Fruit fly (Drosophila melanogaster) whole organism, embryonic: ENCODE results near the gene rumi.

Source experiments
- ATbp ChIP-seq: fragments of 200-800 bp; sonication (Bioruptor generic); optimal IDR thresholded peaks from 2 replicates; lab custom pipeline; 2017; ENCODE audit warnings: missing biosample characterization, mild to moderate bottlenecking, missing genetic modification characterization, missing genetic modification reagents
- Antp ChIP-seq: fragments of 200-800 bp; sonication (Bioruptor generic); optimal IDR thresholded peaks from 3 replicates; lab custom pipeline; 2016; ENCODE audit warnings: missing biosample characterization, missing genetic modification characterization
- B-H1 ChIP-seq: fragments of 200-800 bp; sonication (Bioruptor generic); IDR thresholded peaks from 3 replicates; pipeline ENCODE4 v1.3.6; 2022; ENCODE audit warnings: missing biosample characterization, missing genetic modification characterization
- C15 ChIP-seq: fragments of 200-800 bp; sonication (Bioruptor generic); IDR thresholded peaks from 3 replicates; pipeline ENCODE4 v1.3.6; 2022; ENCODE audit warnings: missing biosample characterization, missing genetic modification characterization
- CG10366 ChIP-seq: fragments of 200-800 bp; sonication (Bioruptor generic); IDR thresholded peaks from 2 replicates; pipeline ENCODE4 v1.3.6; 2022; ENCODE audit warnings: missing biosample characterization, missing genetic modification characterization
- CG10462 ChIP-seq: fragments of 200-800 bp; sonication (Bioruptor generic); optimal IDR thresholded peaks from 2 replicates; lab custom pipeline; 2016; ENCODE audit warnings: missing biosample characterization, missing genetic modification characterization
- CG12071 ChIP-seq: fragments of 200-800 bp; sonication (Bioruptor generic); optimal IDR thresholded peaks from 3 replicates; lab custom pipeline; 2018; ENCODE audit warnings: missing biosample characterization, mild to moderate bottlenecking, missing genetic modification characterization
- CG13894 ChIP-seq: fragments of 200-800 bp; sonication (Bioruptor generic); optimal IDR thresholded peaks from 3 replicates; lab custom pipeline; 2018; ENCODE audit warnings: missing biosample characterization, mild to moderate bottlenecking, missing genetic modification characterization, moderate library complexity
- CG16813 ChIP-seq: fragments of 200-800 bp; sonication (Bioruptor generic); IDR thresholded peaks from 3 replicates; pipeline ENCODE4 v1.3.6; 2022; ENCODE audit warnings: missing biosample characterization, missing genetic modification characterization; ENCODE audit not compliant: partially characterized antibody
- CG17568 ChIP-seq: fragments of 200-800 bp; sonication (Bioruptor generic); optimal IDR thresholded peaks from 2 replicates; lab custom pipeline; 2018; ENCODE audit warnings: missing biosample characterization, mild to moderate bottlenecking, missing genetic modification characterization, moderate library complexity
- CG1832 ChIP-seq: fragments of 200-800 bp; sonication (Bioruptor generic); optimal IDR thresholded peaks from 2 replicates; lab custom pipeline; 2017; ENCODE audit warnings: missing biosample characterization, mild to moderate bottlenecking, missing genetic modification characterization, inconsistent platforms
- CG6175 ChIP-seq: fragments of 200-800 bp; sonication (Bioruptor generic); IDR thresholded peaks from 3 replicates; pipeline ENCODE4 v1.3.6; 2022; ENCODE audit warnings: missing biosample characterization, missing genetic modification characterization
- CG6654 ChIP-seq: fragments of 200-800 bp; sonication (Bioruptor generic); optimal IDR thresholded peaks from 2 replicates; lab custom pipeline; 2017; ENCODE audit warnings: missing biosample characterization, mild to moderate bottlenecking, missing genetic modification characterization
- CG8765 ChIP-seq: fragments of 200-800 bp; sonication (Bioruptor generic); IDR thresholded peaks from 2 replicates; pipeline ENCODE4 v1.3.6; 2022; ENCODE audit warnings: missing biosample characterization, missing genetic modification characterization
- CG8944 ChIP-seq: fragments of 200-800 bp; sonication (Bioruptor generic); optimal IDR thresholded peaks from 3 replicates; lab custom pipeline; 2016; ENCODE audit warnings: missing biosample characterization, missing genetic modification characterization
- CG9797 ChIP-seq: fragments of 200-800 bp; sonication (Bioruptor generic); optimal IDR thresholded peaks from 3 replicates; lab custom pipeline; 2018; ENCODE audit warnings: missing biosample characterization, mild to moderate bottlenecking, missing genetic modification characterization
- CG9932 ChIP-seq: fragments of 200-800 bp; sonication (Bioruptor generic); IDR thresholded peaks from 2 replicates; pipeline ENCODE4 v1.3.6; 2022; ENCODE audit warnings: missing biosample characterization, missing genetic modification characterization
- Dip3 ChIP-seq: fragments of 200-800 bp; sonication (Bioruptor generic); optimal IDR thresholded peaks from 3 replicates; lab custom pipeline; 2016; ENCODE audit warnings: missing biosample characterization, missing genetic modification characterization
- Dp ChIP-seq: fragments of 200-800 bp; sonication (Bioruptor generic); optimal IDR thresholded peaks from 2 replicates; lab custom pipeline; 2018; ENCODE audit warnings: missing biosample characterization, mild to moderate bottlenecking, missing genetic modification characterization, moderate library complexity
- Ets97D ChIP-seq: fragments of 200-800 bp; sonication (Bioruptor generic); optimal IDR thresholded peaks from 3 replicates; lab custom pipeline; 2016; ENCODE audit warnings: missing biosample characterization, missing genetic modification characterization
- HLHmδ ChIP-seq: fragments of 200-800 bp; sonication (Bioruptor generic); optimal IDR thresholded peaks from 2 replicates; lab custom pipeline; 2018; ENCODE audit warnings: missing biosample characterization, mild to moderate bottlenecking, missing genetic modification characterization, moderate library complexity
- Hr78 ChIP-seq, 2 experiments: fragments of 200-800 bp in 1 of 2; fragments of >200 bp in 1 of 2; sonication (Bioruptor generic) in 1 of 2; optimal IDR thresholded peaks; 2 replicates each; lab custom pipeline; 2017 to 2019; ENCODE audit warnings: missing biosample characterization in 2 of 2, missing genetic modification characterization in 2 of 2, mild to moderate bottlenecking in 1 of 2, moderate library complexity in 1 of 2
- NC2α ChIP-seq: fragments of 200-800 bp; sonication (Bioruptor generic); optimal IDR thresholded peaks from 2 replicates; lab custom pipeline; 2016; ENCODE audit warnings: missing biosample characterization, missing genetic modification characterization
- NC2β ChIP-seq: fragments of 200-800 bp; sonication (Bioruptor generic); optimal IDR thresholded peaks from 2 replicates; lab custom pipeline; 2016; ENCODE audit warnings: missing biosample characterization, missing genetic modification characterization
- NFAT ChIP-seq: fragments of 200-800 bp; sonication (Bioruptor generic); IDR thresholded peaks from 2 replicates; pipeline ENCODE4 v1.3.6; 2022; ENCODE audit warnings: missing biosample characterization, missing genetic modification characterization
- NK7.1 ChIP-seq: fragments of 200-800 bp; sonication (Bioruptor generic); optimal IDR thresholded peaks from 3 replicates; lab custom pipeline; 2016; ENCODE audit warnings: missing biosample characterization, missing genetic modification characterization
- Optix ChIP-seq: fragments of 200-800 bp; sonication (Bioruptor generic); IDR thresholded peaks from 3 replicates; pipeline ENCODE4 v1.3.6; 2022; ENCODE audit warnings: missing biosample characterization, missing genetic modification characterization
- abd-A ChIP-seq: fragments of 200-800 bp; sonication (Bioruptor generic); optimal IDR thresholded peaks from 3 replicates; lab custom pipeline; 2019; ENCODE audit warnings: missing biosample characterization, mild to moderate bottlenecking, missing genetic modification characterization, moderate library complexity
- al ChIP-seq: fragments of 200-800 bp; sonication (Bioruptor generic); IDR thresholded peaks from 2 replicates; pipeline ENCODE4 v1.3.6; 2022; ENCODE audit warnings: missing biosample characterization, missing genetic modification characterization
- btn ChIP-seq: fragments of 200-800 bp; sonication (Bioruptor generic); optimal IDR thresholded peaks from 2 replicates; lab custom pipeline; 2016; ENCODE audit warnings: missing biosample characterization, missing genetic modification characterization
- ci ChIP-seq: fragments of 200-800 bp; sonication (Bioruptor generic); IDR thresholded peaks from 3 replicates; pipeline ENCODE4 v1.3.6; 2022; ENCODE audit warnings: missing biosample characterization, missing genetic modification characterization
- crc ChIP-seq: fragments of 200-800 bp; sonication (Bioruptor generic); optimal IDR thresholded peaks from 2 replicates; lab custom pipeline; 2016; ENCODE audit warnings: missing biosample characterization, missing genetic modification characterization
- cwo ChIP-seq: fragments of 200-800 bp; sonication (Bioruptor generic); optimal IDR thresholded peaks from 3 replicates; lab custom pipeline; 2017; ENCODE audit warnings: missing biosample characterization, missing genetic modification characterization, mild to moderate bottlenecking, moderate library complexity, missing genetic modification reagents
- ftz-f1 ChIP-seq: fragments of 200-800 bp; sonication (Bioruptor generic); optimal IDR thresholded peaks from 2 replicates; lab custom pipeline; 2016; ENCODE audit warnings: missing biosample characterization, missing genetic modification characterization
- jumu ChIP-seq: fragments of 200-800 bp; sonication (Bioruptor generic); optimal IDR thresholded peaks from 3 replicates; lab custom pipeline; 2016; ENCODE audit warnings: missing biosample characterization, missing genetic modification characterization
- kay ChIP-seq: fragments of 200-800 bp; sonication (Bioruptor generic); optimal IDR thresholded peaks from 2 replicates; lab custom pipeline; 2016; ENCODE audit warnings: missing biosample characterization, missing genetic modification characterization
- ken ChIP-seq: fragments of 200-800 bp; sonication (Bioruptor generic); IDR thresholded peaks from 3 replicates; pipeline ENCODE4 v1.3.6; 2022; ENCODE audit warnings: missing biosample characterization, missing genetic modification characterization
- lab ChIP-seq: fragments of 200-800 bp; sonication (Bioruptor generic); optimal IDR thresholded peaks from 3 replicates; lab custom pipeline; 2017; ENCODE audit warnings: missing biosample characterization, missing genetic modification characterization, mild to moderate bottlenecking, moderate library complexity, missing genetic modification reagents
- lmd ChIP-seq: fragments of 200-800 bp; sonication (Bioruptor generic); IDR thresholded peaks from 2 replicates; pipeline ENCODE4 v1.3.6; 2022; ENCODE audit warnings: missing biosample characterization, missing genetic modification characterization
- mam ChIP-seq: fragments of 200-800 bp; sonication (Bioruptor generic); optimal IDR thresholded peaks from 3 replicates; lab custom pipeline; 2016; ENCODE audit warnings: missing biosample characterization, missing genetic modification characterization
- nau ChIP-seq: fragments of 200-800 bp; sonication (Bioruptor generic); optimal IDR thresholded peaks from 3 replicates; lab custom pipeline; 2017; ENCODE audit warnings: missing biosample characterization, mild to moderate bottlenecking, missing genetic modification characterization, missing genetic modification reagents
- nmo ChIP-seq: fragments of 200-800 bp; sonication (Bioruptor generic); optimal IDR thresholded peaks from 2 replicates; lab custom pipeline; 2018; ENCODE audit warnings: missing biosample characterization, mild to moderate bottlenecking, missing genetic modification characterization, moderate library complexity
- peb ChIP-seq: fragments of 200-800 bp; sonication (Bioruptor generic); IDR thresholded peaks from 2 replicates; pipeline ENCODE4 v1.3.6; 2022; ENCODE audit warnings: missing biosample characterization, missing genetic modification characterization
- rib ChIP-seq: fragments of 200-800 bp; sonication (Bioruptor generic); IDR thresholded peaks from 2 replicates; pipeline ENCODE4 v1.3.6; 2022; ENCODE audit warnings: missing biosample characterization, missing genetic modification characterization
- sens-2 ChIP-seq: fragments of 200-800 bp; sonication (Bioruptor generic); IDR thresholded peaks from 2 replicates; pipeline ENCODE4 v1.3.6; 2022; ENCODE audit warnings: missing biosample characterization, missing genetic modification characterization
- sisA ChIP-seq: fragments of 200-800 bp; sonication (Bioruptor generic); IDR thresholded peaks from 2 replicates; pipeline ENCODE4 v1.3.6; 2022; ENCODE audit warnings: missing biosample characterization, missing genetic modification characterization
- so ChIP-seq: fragments of 200-800 bp; sonication (Bioruptor generic); IDR thresholded peaks from 3 replicates; pipeline ENCODE4 v1.3.6; 2022; ENCODE audit warnings: missing biosample characterization, missing genetic modification characterization
- sqz ChIP-seq: fragments of 200-800 bp; sonication (Bioruptor generic); optimal IDR thresholded peaks from 3 replicates; lab custom pipeline; 2018; ENCODE audit warnings: missing biosample characterization, mild to moderate bottlenecking, missing genetic modification characterization
- stc ChIP-seq: fragments of 200-800 bp; sonication (Bioruptor generic); IDR thresholded peaks from 2 replicates; pipeline ENCODE4 v1.3.6; 2022; ENCODE audit warnings: missing biosample characterization, missing genetic modification characterization
- sug ChIP-seq: fragments of 200-800 bp; optimal IDR thresholded peaks from 2 replicates; lab custom pipeline; 2019; ENCODE audit warnings: missing biosample characterization, mild to moderate bottlenecking, missing genetic modification characterization, moderate library complexity

Gene rumi

dm6 chr3R:22753895-22754774 lies 3.7 kb upstream of the rumi start (continued):
- TF ChIP-seq jumu (GFP tag; lab: Kevin White, UChicago) (peak; percentile 45), ken (GFP tag; lab: Robert Waterston, UW) (peak; percentile 70; the same call in 2 of the 3 replicates), ATbp (GFP tag; lab: Kevin White, UChicago) (peak; percentile 52), B-H1 (GFP tag; lab: Robert Waterston, UW) (no peak; the same call in 2 of the 3 replicates), NFAT (GFP tag; lab: Robert Waterston, UW) (peak; percentile 79), CG10366 (GFP tag; lab: Robert Waterston, UW) (peak; percentile 45; the same call in 1 of the 2 replicates), Dip3 (GFP tag; lab: Kevin White, UChicago) (peak; percentile 3), lmd (GFP tag; lab: Robert Waterston, UW) (peak; percentile 54), Optix (GFP tag; lab: Robert Waterston, UW) (peak; percentile 34; the same call in 1 of the 3 replicates), mam (peak; percentile 58), Dp (no peak), lab (GFP tag; lab: Kevin White, UChicago) (peak; percentile 44), NC2β (GFP tag; lab: Kevin White, UChicago) (no peak), crc (GFP tag; lab: Kevin White, UChicago) (peak; percentile 48), btn (GFP tag; lab: Kevin White, UChicago) (no peak), Ets97D (GFP tag; lab: Kevin White, UChicago) (no peak), ci (GFP tag; lab: Robert Waterston, UW) (peak; percentile 83), sens-2 (no peak; the same call in 1 of the 2 replicates), CG8765 (no peak), CG16813 (GFP tag; lab: Robert Waterston, UW) (no peak), CG1832 (GFP tag; lab: Kevin White, UChicago) (no peak), CG8944 (GFP tag; lab: Kevin White, UChicago) (peak; percentile 58), peb (GFP tag; lab: Robert Waterston, UW) (no peak), kay (no peak), sisA (GFP tag; lab: Robert Waterston, UW) (peak; percentile 52; the same call in 1 of the 2 replicates), CG9932 (GFP tag; lab: Robert Waterston, UW) (peak; percentile 54), rib (GFP tag; lab: Robert Waterston, UW) (peak; percentile 47; the same call in 1 of the 2 replicates), CG13894 (tag; lab: Kevin White, UChicago) (peak; percentile 9), Antp (GFP tag; lab: Kevin White, UChicago) (peak; percentile 11), CG9797 (GFP tag; lab: Kevin White, UChicago) (no peak), CG10462 (no peak), nmo (GFP tag; lab: Kevin White, UChicago) (peak; percentile 78), CG6654 (GFP tag; lab: Kevin White, UChicago) (peak; percentile 33), CG17568 (GFP tag; lab: Kevin White, UChicago) (peak; percentile 19)

DNA sequence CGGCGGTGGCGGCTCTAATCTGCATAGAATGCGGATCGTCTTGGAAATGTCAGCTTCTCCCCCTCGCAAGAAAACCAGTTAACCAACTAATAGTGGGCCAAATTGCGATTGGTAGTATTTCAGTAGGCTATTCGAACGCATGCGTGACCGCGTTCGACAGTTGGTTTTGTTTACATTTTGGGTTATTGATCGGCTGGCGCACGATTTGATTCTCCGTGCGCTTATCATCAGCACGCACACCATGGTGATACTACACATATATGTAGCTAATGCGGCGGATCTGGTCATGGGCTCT lies 3.1 kb upstream of the rumi start:
- TF ChIP-seq ftz-f1 (GFP tag; lab: Kevin White, UChicago) (peak; percentile 1), C15 (GFP tag; lab: Robert Waterston, UW) (no peak), peb (GFP tag; lab: Robert Waterston, UW) (no peak), sqz (GFP tag; lab: Kevin White, UChicago) (no peak), cwo (GFP tag; lab: Kevin White, UChicago) (peak; percentile 53), NK7.1 (GFP tag; lab: Kevin White, UChicago) (no peak), NC2α (no peak), lmd (GFP tag; lab: Robert Waterston, UW) (no peak), Hr78 (GFP tag; optimal IDR thresholded peaks at IDR 0.05; lab: Kevin White, UChicago) (peak in 1 of 2 experiments; percentile 25), CG6175 (GFP tag; lab: Robert Waterston, UW) (no peak), so (peak; percentile 65; the same call in 1 of the 3 replicates), abd-A (tag; lab: Kevin White, UChicago) (peak; percentile 44), CG12071 (GFP tag; lab: Kevin White, UChicago) (peak; percentile 27), stc (no peak), nau (no peak), sug (tag; lab: Kevin White, UChicago) (peak; percentile 71), HLHmδ (GFP tag; lab: Kevin White, UChicago) (peak; percentile 50), al (GFP tag; lab: Robert Waterston, UW) (no peak)
